Fruit fly (Drosophila melanogaster): ENCODE data around the gene CG3792.

CG3792 gene

dm6 chr2L:4955094-4955823 is 21.9 kb upstream of the CG3792 start, which contains the start of the genes Jon25Bi and Marcal1:
Jon25Bi (minus strand) TSS chr2L:4955144.
Marcal1 (plus strand) TSS chr2L:4955509.
- TF ChIP-seq Myc (optimal IDR thresholded peaks at IDR 0.05) (no peak), insv (optimal IDR thresholded peaks at IDR 0.05) (no peak)

- no peak for TF ChIP-seq Sin3A (optimal IDR thresholded peaks at IDR 0.05)
- TF ChIP-seq Myc (optimal IDR thresholded peaks at IDR 0.05) = no peak
- TF ChIP-seq psq (optimal IDR thresholded peaks at IDR 0.05) = no peak
- no peak for TF ChIP-seq h (optimal IDR thresholded peaks at IDR 0.05)
- no peak for TF ChIP-seq ttk (optimal IDR thresholded peaks at IDR 0.05)
- no peak for TF ChIP-seq insv (optimal IDR thresholded peaks at IDR 0.05)
Measured at dm6 chr2L:4958111-4958510, 19.0 kb upstream of the CG3792 start, which contains the start of gene CG34124. CG34124 (plus strand) TSS chr2L:4958411.

- TF ChIP-seq psq (optimal IDR thresholded peaks at IDR 0.05) (no peak), insv (optimal IDR thresholded peaks at IDR 0.05) (no peak), h (optimal IDR thresholded peaks at IDR 0.05) (no peak), Sin3A (optimal IDR thresholded peaks at IDR 0.05) (no peak), Myc (optimal IDR thresholded peaks at IDR 0.05) (no peak), ttk (optimal IDR thresholded peaks at IDR 0.05) (no peak)
Measured at dm6 chr2L:4965420-4965819, 11.7 kb upstream of the CG3792 start, which contains the start of gene CG34125. CG34125 (plus strand) TSS chr2L:4965673.

- TF ChIP-seq psq (optimal IDR thresholded peaks at IDR 0.05) = no peak
Measured at dm6 chr2L:4965923-4966322, 11.2 kb upstream of the CG3792 start.

dm6 chr2L:4967511-4967910 is 9.6 kb upstream of the CG3792 start, which contains the start of gene eIF3i:
eIF3i (minus strand) TSS chr2L:4967775.
- TF ChIP-seq h (optimal IDR thresholded peaks at IDR 0.05) (no peak), insv (optimal IDR thresholded peaks at IDR 0.05) (no peak), ttk (optimal IDR thresholded peaks at IDR 0.05) (no peak), Sin3A (optimal IDR thresholded peaks at IDR 0.05) (no peak), psq (optimal IDR thresholded peaks at IDR 0.05) (no peak), Myc (optimal IDR thresholded peaks at IDR 0.05) (no peak)

- TF ChIP-seq ttk (optimal IDR thresholded peaks at IDR 0.05) = no peak
- no peak for TF ChIP-seq h (optimal IDR thresholded peaks at IDR 0.05)
Measured at dm6 chr2L:4968767-4969166, 8.3 kb upstream of the CG3792 start, which contains the start of the genes Scox and Polr1C. Scox (minus strand) TSS chr2L:4968935. Polr1C (plus strand) TSS chr2L:4969004.

dm6 chr2L:4971329-4971798 is 5.7 kb upstream of the CG3792 start, which contains the start of gene CG14043:
CG14043 (plus strand) TSS chr2L:4971702.
- TF ChIP-seq psq (optimal IDR thresholded peaks at IDR 0.05) (no peak), ttk (optimal IDR thresholded peaks at IDR 0.05) (no peak), insv (optimal IDR thresholded peaks at IDR 0.05) (no peak), Sin3A (optimal IDR thresholded peaks at IDR 0.05) (no peak), Myc (optimal IDR thresholded peaks at IDR 0.05) (no peak), h (optimal IDR thresholded peaks at IDR 0.05) (no peak)

- TF ChIP-seq h (optimal IDR thresholded peaks at IDR 0.05) (no peak), Myc (optimal IDR thresholded peaks at IDR 0.05) (no peak), ttk (optimal IDR thresholded peaks at IDR 0.05) (no peak), insv (optimal IDR thresholded peaks at IDR 0.05) (no peak), psq (optimal IDR thresholded peaks at IDR 0.05) (no peak), Sin3A (optimal IDR thresholded peaks at IDR 0.05) (no peak)
Measured at dm6 chr2L:4973731-4974415, 3.2 kb upstream of the CG3792 start, which contains the start of gene mRpL28. mRpL28 (plus strand) TSS chr2L:4973976.

- no peak for TF ChIP-seq Myc (optimal IDR thresholded peaks at IDR 0.05)
- TF ChIP-seq ttk (optimal IDR thresholded peaks at IDR 0.05) = no peak
- no peak for TF ChIP-seq Sin3A (optimal IDR thresholded peaks at IDR 0.05)
- no peak for TF ChIP-seq psq (optimal IDR thresholded peaks at IDR 0.05)
Measured at dm6 chr2L:4979138-4979537, 2.0 kb downstream of the CG3792 start, which contains the start of gene CG8891. CG8891 (minus strand) TSS chr2L:4979379.

- TF ChIP-seq psq (optimal IDR thresholded peaks at IDR 0.05) = no peak
- TF ChIP-seq insv (optimal IDR thresholded peaks at IDR 0.05) = no peak
- no peak for TF ChIP-seq h (optimal IDR thresholded peaks at IDR 0.05)
- TF ChIP-seq Sin3A (optimal IDR thresholded peaks at IDR 0.05) = no peak
- no peak for TF ChIP-seq Myc (optimal IDR thresholded peaks at IDR 0.05)
- no peak for TF ChIP-seq ttk (optimal IDR thresholded peaks at IDR 0.05)
Measured at dm6 chr2L:4981278-4981966, 4.3 kb downstream of the CG3792 start, which contains the start of the genes CG8892 and CG34126. CG8892 (minus strand) TSS chr2L:4981592. CG34126 (plus strand) TSS chr2L:4981614.

dm6 chr2L:4982098-4982646 is 5.1 kb downstream of the CG3792 start:
- TF ChIP-seq psq (optimal IDR thresholded peaks at IDR 0.05) (no peak), Myc (optimal IDR thresholded peaks at IDR 0.05) (no peak), Sin3A (optimal IDR thresholded peaks at IDR 0.05) (no peak), insv (optimal IDR thresholded peaks at IDR 0.05) (no peak), h (optimal IDR thresholded peaks at IDR 0.05) (no peak), ttk (optimal IDR thresholded peaks at IDR 0.05) (no peak)
